Fruit fly (Drosophila melanogaster): ENCODE results near the gene vih.

- TF ChIP-seq pan (optimal IDR thresholded peaks at IDR 0.05): no peak
- TF ChIP-seq usp (GFP tag; optimal IDR thresholded peaks at IDR 0.05): no peak
- no peak for TF ChIP-seq EcR (GFP tag; optimal IDR thresholded peaks at IDR 0.05)
- TF ChIP-seq psq (optimal IDR thresholded peaks at IDR 0.05): no peak
- no peak for TF ChIP-seq Dll (optimal IDR thresholded peaks at IDR 0.05)
- no peak for TF ChIP-seq CG8478 (optimal IDR thresholded peaks at IDR 0.05)
Observed at dm6 chr3L:12529431-12530007, 25.4 kb downstream of the vih start.
